Fruit fly (Drosophila melanogaster) whole organism, pupa: Measurements from ENCODE around the gene CG4041.

ENCODE experiments used
- CG10348 ChIP-seq: fragments of 200-800 bp; sonication (Bioruptor generic); IDR thresholded peaks from 2 replicates; pipeline ENCODE4 v1.3.6; 2022; ENCODE audit warnings: missing biosample characterization, missing genetic modification characterization
- CG12605 ChIP-seq: fragments of 200-800 bp; sonication (Bioruptor generic); IDR thresholded peaks from 2 replicates; pipeline ENCODE4 v1.3.6; 2022; ENCODE audit warnings: missing biosample characterization, missing genetic modification characterization
- CG13204 ChIP-seq: fragments of 200-800 bp; sonication (Bioruptor generic); optimal IDR thresholded peaks from 2 replicates; lab custom pipeline; 2018; ENCODE audit warnings: missing biosample characterization, mild to moderate bottlenecking, missing genetic modification characterization, moderate library complexity
- CG14655 ChIP-seq: fragments of 200-800 bp; sonication (Bioruptor generic); optimal IDR thresholded peaks from 3 replicates; lab custom pipeline; 2017; ENCODE audit warnings: mild to moderate bottlenecking, missing biosample characterization, missing genetic modification reagents, missing genetic modification characterization
- CG15710 ChIP-seq: fragments of 200-800 bp; sonication (Bioruptor generic); optimal IDR thresholded peaks from 2 replicates; lab custom pipeline; 2018; ENCODE audit warnings: missing biosample characterization, mild to moderate bottlenecking, missing genetic modification characterization, moderate library complexity
- CG17806 ChIP-seq: fragments of 200-800 bp; sonication (Bioruptor generic); optimal IDR thresholded peaks from 2 replicates; lab custom pipeline; 2018; ENCODE audit warnings: missing biosample characterization, mild to moderate bottlenecking, missing genetic modification characterization, moderate library complexity
- CG32121 ChIP-seq: fragments of 200-800 bp; sonication (Bioruptor generic); IDR thresholded peaks from 2 replicates; pipeline ENCODE4 v1.3.6; 2022; ENCODE audit warnings: missing biosample characterization, missing genetic modification characterization
- CG34367 ChIP-seq: fragments of 200-800 bp; sonication (Bioruptor generic); optimal IDR thresholded peaks from 2 replicates; lab custom pipeline; 2018; ENCODE audit warnings: missing biosample characterization, mild to moderate bottlenecking, missing genetic modification characterization
- CG4496 ChIP-seq: fragments of 200-800 bp; sonication (Bioruptor generic); IDR thresholded peaks from 3 replicates; pipeline ENCODE4 v1.3.6; 2022; ENCODE audit warnings: missing biosample characterization, missing genetic modification characterization
- CG8159 ChIP-seq: fragments of 200-800 bp; sonication (Bioruptor generic); optimal IDR thresholded peaks from 3 replicates; lab custom pipeline; 2018; ENCODE audit warnings: missing biosample characterization, mild to moderate bottlenecking, missing genetic modification characterization, moderate library complexity
- CG8301 ChIP-seq: fragments of 200-800 bp; sonication (Bioruptor generic); optimal IDR thresholded peaks from 2 replicates; lab custom pipeline; 2018; ENCODE audit warnings: missing biosample characterization, mild to moderate bottlenecking, missing genetic modification characterization
- CG9948 ChIP-seq: fragments of 200-800 bp; sonication (Bioruptor generic); optimal IDR thresholded peaks from 2 replicates; lab custom pipeline; 2018; ENCODE audit warnings: missing biosample characterization, mild to moderate bottlenecking, missing genetic modification characterization, moderate library complexity
- D1 ChIP-seq: fragments of 200-800 bp; sonication (Bioruptor generic); optimal IDR thresholded peaks from 2 replicates; lab custom pipeline; 2018; ENCODE audit warnings: missing biosample characterization, mild to moderate bottlenecking, missing genetic modification characterization, moderate library complexity
- EcR ChIP-seq: fragments of 200-800 bp; sonication (Bioruptor generic); optimal IDR thresholded peaks from 3 replicates; lab custom pipeline; 2019; ENCODE audit warnings: missing biosample characterization, missing genetic modification characterization, mild to moderate bottlenecking, moderate library complexity, missing genetic modification reagents
- Ets98B ChIP-seq: fragments of 200-800 bp; sonication (Bioruptor generic); IDR thresholded peaks from 2 replicates; pipeline ENCODE4 v1.3.6; 2022; ENCODE audit warnings: missing biosample characterization, missing genetic modification characterization
- Pif1A ChIP-seq: fragments of 200-800 bp; sonication (Bioruptor generic); optimal IDR thresholded peaks from 3 replicates; lab custom pipeline; 2016; ENCODE audit warnings: missing biosample characterization, missing genetic modification characterization
- Pif1B ChIP-seq: fragments of 200-800 bp; sonication (Bioruptor generic); optimal IDR thresholded peaks from 3 replicates; lab custom pipeline; 2016; ENCODE audit warnings: missing biosample characterization, missing genetic modification characterization
- Snoo ChIP-seq: fragments of 200-800 bp; sonication (Bioruptor generic); optimal IDR thresholded peaks from 3 replicates; lab custom pipeline; 2017; ENCODE audit warnings: missing biosample characterization, mild to moderate bottlenecking, missing genetic modification characterization, inconsistent platforms
- fd96Ca ChIP-seq: fragments of 200-800 bp; sonication (Bioruptor generic); IDR thresholded peaks from 3 replicates; pipeline ENCODE4 v1.3.6; 2022; ENCODE audit warnings: missing biosample characterization, missing genetic modification characterization
- gl ChIP-seq: fragments of 200-800 bp; sonication (Bioruptor generic); optimal IDR thresholded peaks from 2 replicates; lab custom pipeline; 2018; ENCODE audit warnings: missing biosample characterization, mild to moderate bottlenecking, missing genetic modification characterization
- rn ChIP-seq: fragments of 200-800 bp; sonication (Bioruptor generic); IDR thresholded peaks from 2 replicates; pipeline ENCODE4 v1.3.6; 2022; ENCODE audit warnings: missing biosample characterization, missing genetic modification characterization

The CG4041 gene

DNA sequence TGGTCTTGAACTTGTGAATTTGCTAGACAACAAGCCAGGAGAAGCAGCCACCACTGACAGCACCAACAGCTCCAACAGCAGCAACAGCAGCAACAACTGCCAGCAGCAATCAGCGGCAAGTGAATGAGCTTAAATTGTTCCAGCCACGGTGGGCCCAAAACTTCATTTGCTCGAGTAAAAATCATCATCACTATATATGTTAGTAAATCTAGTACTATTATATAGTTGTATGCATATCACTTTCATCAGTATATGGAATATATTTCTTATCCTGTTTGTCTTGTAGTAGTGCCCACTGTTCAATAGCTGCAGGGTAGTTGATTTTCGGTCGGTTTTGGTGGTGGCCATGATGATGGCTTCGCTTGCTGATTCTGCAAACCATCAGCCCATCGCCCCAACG lies 40.6 kb upstream of the CG4041 start:
- no peak for TF ChIP-seq rn (GFP tag; lab: Robert Waterston, UW)
- no peak for TF ChIP-seq CG10348
- TF ChIP-seq CG15710 (tag; lab: Kevin White, UChicago), result peak; percentile 48
- peak; percentile 23 for TF ChIP-seq Pif1B (GFP tag; lab: Kevin White, UChicago)
- peak; percentile 65; the same call in 2 of the 3 replicates for TF ChIP-seq CG4496 (GFP tag; lab: Robert Waterston, UW)
- 0 out of 3 replicates have a peak, but pooled peaks have one; percentile 44 for TF ChIP-seq fd96Ca (GFP tag; lab: Robert Waterston, UW)
- no peak for TF ChIP-seq Snoo (tag; lab: Kevin White, UChicago)
- peak; percentile 68 for TF ChIP-seq Ets98B
- TF ChIP-seq CG32121 (GFP tag; lab: Robert Waterston, UW), result peak; percentile 32; the same call in 1 of the 2 replicates
- TF ChIP-seq gl (tag; lab: Kevin White, UChicago), result no peak
- TF ChIP-seq CG12605 (GFP tag; lab: Robert Waterston, UW), result peak; percentile 43; the same call in 1 of the 2 replicates
- TF ChIP-seq Pif1A (GFP tag; lab: Kevin White, UChicago), result peak; percentile 55
- TF ChIP-seq CG34367, result peak; percentile 32
- TF ChIP-seq CG8159 (tag; lab: Kevin White, UChicago), result peak; percentile 37
- peak; percentile 73 for TF ChIP-seq CG8301 (tag; lab: Kevin White, UChicago)
- TF ChIP-seq CG9948 (tag; lab: Kevin White, UChicago), result peak; percentile 45
- TF ChIP-seq EcR (GFP tag; lab: Kevin White, UChicago), result no peak
- no peak for TF ChIP-seq CG13204 (GFP tag; lab: Kevin White, UChicago)
- TF ChIP-seq CG17806 (tag; lab: Kevin White, UChicago), result peak; percentile 53
- TF ChIP-seq D1 (tag; lab: Kevin White, UChicago), result no peak
- peak; percentile 76 for TF ChIP-seq CG14655

DNA sequence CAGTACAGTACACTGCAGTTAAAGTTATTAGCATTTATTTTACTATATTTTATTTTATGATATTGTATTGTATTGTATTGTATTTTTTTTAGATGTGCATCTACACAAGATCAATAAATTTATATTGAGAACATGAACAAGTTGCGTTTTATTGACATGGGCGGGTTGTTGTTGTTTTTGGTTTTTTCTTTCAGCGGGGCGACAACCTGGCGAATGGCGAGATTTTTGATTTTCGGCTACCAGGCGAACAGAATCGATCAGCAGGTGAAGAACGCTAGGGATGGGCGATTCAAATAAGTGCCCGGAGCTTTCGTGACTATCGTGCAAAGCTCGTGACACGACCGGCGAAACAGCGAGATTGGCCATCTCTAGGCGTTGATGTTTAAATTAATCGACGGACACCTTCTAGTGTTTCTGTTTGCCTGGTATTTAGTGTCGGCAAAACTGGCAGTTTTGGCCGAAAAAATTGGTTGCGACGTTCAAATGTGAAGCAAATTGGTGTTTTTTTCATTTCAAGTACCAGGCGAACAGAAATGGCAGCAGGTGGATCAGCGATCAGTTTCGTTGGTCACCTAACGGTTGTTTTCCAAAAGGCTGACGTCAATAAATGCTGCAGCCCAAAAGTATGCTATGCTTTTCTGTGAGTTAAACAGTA lies 37.7 kb upstream of the CG4041 start:
- TF ChIP-seq CG13204 (GFP tag; lab: Kevin White, UChicago) (no peak), fd96Ca (GFP tag; lab: Robert Waterston, UW) (no peak), CG32121 (GFP tag; lab: Robert Waterston, UW) (no peak), CG4496 (GFP tag; lab: Robert Waterston, UW) (peak; percentile 20; the same call in 1 of the 3 replicates), Pif1B (GFP tag; lab: Kevin White, UChicago) (no peak), EcR (GFP tag; lab: Kevin White, UChicago) (peak; percentile 89), CG34367 (no peak), gl (tag; lab: Kevin White, UChicago) (no peak), rn (GFP tag; lab: Robert Waterston, UW) (no peak), CG14655 (no peak), D1 (tag; lab: Kevin White, UChicago) (no peak), CG10348 (no peak), CG8301 (tag; lab: Kevin White, UChicago) (no peak), Snoo (tag; lab: Kevin White, UChicago) (no peak), CG9948 (tag; lab: Kevin White, UChicago) (no peak), Ets98B (no peak; the same call in 1 of the 2 replicates), CG8159 (tag; lab: Kevin White, UChicago) (no peak), CG17806 (tag; lab: Kevin White, UChicago) (no peak), CG12605 (GFP tag; lab: Robert Waterston, UW) (0 out of 2 replicates have a peak, but pooled peaks have one; percentile 11), CG15710 (tag; lab: Kevin White, UChicago) (no peak), Pif1A (GFP tag; lab: Kevin White, UChicago) (no peak)

DNA sequence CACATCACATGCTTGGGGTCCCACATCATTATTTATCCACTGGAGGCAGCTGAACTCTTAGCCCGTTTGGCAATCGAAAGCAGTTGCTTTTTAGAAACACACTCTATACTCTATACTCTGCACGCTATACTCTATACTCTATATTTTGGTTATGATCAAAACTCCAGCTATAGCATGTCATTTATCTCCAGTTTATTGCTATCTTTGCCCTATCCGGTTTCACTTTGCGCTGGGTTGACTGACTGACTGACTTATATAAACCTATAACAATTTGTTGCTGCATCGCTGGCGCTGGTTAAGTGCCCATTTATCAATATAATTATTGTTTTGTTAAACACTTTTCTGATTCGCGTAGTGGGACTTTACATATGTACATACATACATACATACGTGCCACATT lies 25.3 kb upstream of the CG4041 start:
- TF ChIP-seq CG34367 (no peak), EcR (GFP tag; lab: Kevin White, UChicago) (peak; percentile 60)

DNA sequence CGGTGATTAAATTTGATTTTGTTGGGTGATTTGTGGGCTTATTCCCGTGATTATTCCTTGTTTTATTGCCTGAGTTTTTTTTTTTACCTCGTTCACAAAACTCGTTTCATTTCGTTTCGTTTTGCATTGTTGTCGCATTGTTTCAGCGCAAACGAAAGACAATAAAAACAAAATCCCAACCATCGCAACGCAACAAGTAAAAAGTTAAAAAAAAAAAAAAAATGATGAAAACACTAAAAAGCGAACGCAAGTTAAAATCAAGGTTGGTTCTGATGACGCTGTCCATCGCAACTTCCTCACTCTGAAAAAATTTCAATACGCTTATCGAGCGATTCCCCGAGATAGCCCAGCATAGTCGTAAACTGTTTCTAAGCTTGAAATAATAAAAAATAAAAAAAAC lies 23.3 kb upstream of the CG4041 start:
- TF ChIP-seq Pif1B (GFP tag; lab: Kevin White, UChicago), result peak; percentile 9
- TF ChIP-seq CG12605 (GFP tag; lab: Robert Waterston, UW), result no peak
- TF ChIP-seq rn (GFP tag; lab: Robert Waterston, UW), result no peak

DNA sequence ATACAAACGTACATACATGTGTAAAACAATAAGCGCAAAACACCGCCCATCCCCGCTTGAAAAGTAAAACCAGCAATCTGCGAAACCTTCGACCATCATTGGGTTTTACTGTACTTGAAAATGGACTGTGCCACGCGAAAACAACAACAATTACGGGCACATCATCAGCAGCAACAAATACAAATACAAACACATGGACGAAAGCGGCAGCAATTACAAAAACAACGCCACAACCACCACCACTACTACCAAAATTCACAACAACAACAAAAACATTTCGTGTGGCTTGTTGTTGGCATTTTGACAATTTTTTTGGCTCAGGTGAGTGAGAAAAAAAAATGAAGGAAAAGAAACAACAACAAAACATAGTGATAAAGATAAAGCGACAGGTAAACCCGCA lies 22.3 kb upstream of the CG4041 start:
- TF ChIP-seq Snoo (tag; lab: Kevin White, UChicago) (no peak), CG8159 (tag; lab: Kevin White, UChicago) (no peak), gl (tag; lab: Kevin White, UChicago) (no peak), CG32121 (GFP tag; lab: Robert Waterston, UW) (no peak), CG9948 (tag; lab: Kevin White, UChicago) (no peak), Pif1B (GFP tag; lab: Kevin White, UChicago) (no peak), EcR (GFP tag; lab: Kevin White, UChicago) (no peak), rn (GFP tag; lab: Robert Waterston, UW) (no peak), CG15710 (tag; lab: Kevin White, UChicago) (no peak), Pif1A (GFP tag; lab: Kevin White, UChicago) (no peak), CG8301 (tag; lab: Kevin White, UChicago) (no peak), CG12605 (GFP tag; lab: Robert Waterston, UW) (no peak), CG34367 (no peak)
